Fruit fly (Drosophila melanogaster) whole organism, adult: Measurements from ENCODE around the gene EMC5.

Source experiments
- CG14711 ChIP-seq: fragments of 200-800 bp; sonication (Bioruptor generic); optimal IDR thresholded peaks from 2 replicates; lab custom pipeline; 2018; ENCODE audit warnings: missing biosample characterization, mild to moderate bottlenecking, missing genetic modification characterization, moderate library complexity
- CG33017 ChIP-seq: fragments of 200-800 bp; sonication (Bioruptor generic); optimal IDR thresholded peaks from 2 replicates; lab custom pipeline; 2018; ENCODE audit warnings: missing biosample characterization, mild to moderate bottlenecking, missing genetic modification characterization, moderate library complexity
- CG7045 ChIP-seq: fragments of 200-800 bp; sonication (Bioruptor generic); optimal IDR thresholded peaks from 2 replicates; lab custom pipeline; 2017; ENCODE audit warnings: missing biosample characterization, mild to moderate bottlenecking, missing genetic modification characterization
- Clk ChIP-seq: fragments of 200-800 bp; sonication (Bioruptor generic); optimal IDR thresholded peaks from 2 replicates; lab custom pipeline; 2017; ENCODE audit warnings: missing biosample characterization, missing genetic modification characterization
- Mnt ChIP-seq: fragments of 200-800 bp; sonication (Bioruptor generic); optimal IDR thresholded peaks from 2 replicates; lab custom pipeline; 2016; ENCODE audit warnings: missing biosample characterization, mild to moderate bottlenecking, missing genetic modification characterization
- bab1 ChIP-seq: fragments of 200-800 bp; sonication (Bioruptor generic); optimal IDR thresholded peaks from 3 replicates; lab custom pipeline; 2019; ENCODE audit warnings: missing biosample characterization, mild to moderate bottlenecking, missing genetic modification characterization, moderate library complexity
- kay ChIP-seq: fragments of 200-800 bp; sonication (Bioruptor generic); peaks from one replicate; lab custom pipeline; 2016; ENCODE audit warnings: missing biosample characterization, missing genetic modification characterization, borderline replicate concordance
- ovo ChIP-seq: fragments of 200-800 bp; sonication (Bioruptor generic); optimal IDR thresholded peaks from 2 replicates; lab custom pipeline; 2016; ENCODE audit warnings: missing biosample characterization, missing genetic modification characterization
- tj ChIP-seq: fragments of 200-800 bp; sonication (Bioruptor generic); optimal IDR thresholded peaks from 3 replicates; lab custom pipeline; 2017; ENCODE audit warnings: missing biosample characterization, mild to moderate bottlenecking, missing genetic modification characterization, moderate library complexity

DNA sequence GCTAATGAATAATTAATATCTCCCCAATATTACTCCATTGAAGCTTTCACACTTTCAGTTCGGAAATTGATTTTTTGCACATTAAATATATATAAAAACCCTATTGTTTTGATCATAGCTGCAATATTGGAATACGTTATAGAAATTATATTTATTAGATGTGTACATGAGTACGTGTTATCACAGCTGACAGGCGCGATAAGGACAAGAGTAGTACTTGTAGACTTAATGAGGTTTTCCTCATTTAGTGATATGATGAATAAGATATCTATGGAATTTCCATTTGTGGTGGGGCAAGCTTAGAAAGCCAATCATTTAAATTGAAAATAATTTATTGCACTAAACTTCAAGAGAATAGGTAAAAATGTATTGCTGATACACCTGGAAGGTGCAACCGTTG lies 15.0 kb downstream of the EMC5 start:
- TF ChIP-seq CG7045 (GFP tag; lab: Kevin White, UChicago), result no peak
- TF ChIP-seq kay (GFP tag; lab: Kevin White, UChicago), result no peak
- no peak for TF ChIP-seq Clk (GFP tag; lab: Kevin White, UChicago)
- TF ChIP-seq bab1, result no peak
- TF ChIP-seq CG33017 (tag; lab: Kevin White, UChicago), result no peak
- no peak for TF ChIP-seq ovo (GFP tag; lab: Kevin White, UChicago)
- no peak for TF ChIP-seq Mnt (GFP tag; lab: Kevin White, UChicago)
- no peak for TF ChIP-seq CG14711 (tag; lab: Kevin White, UChicago)
- TF ChIP-seq tj (GFP tag; lab: Kevin White, UChicago), result no peak
